Worm (Caenorhabditis elegans): ENCODE data around the gene F38A6.4.

DNA sequence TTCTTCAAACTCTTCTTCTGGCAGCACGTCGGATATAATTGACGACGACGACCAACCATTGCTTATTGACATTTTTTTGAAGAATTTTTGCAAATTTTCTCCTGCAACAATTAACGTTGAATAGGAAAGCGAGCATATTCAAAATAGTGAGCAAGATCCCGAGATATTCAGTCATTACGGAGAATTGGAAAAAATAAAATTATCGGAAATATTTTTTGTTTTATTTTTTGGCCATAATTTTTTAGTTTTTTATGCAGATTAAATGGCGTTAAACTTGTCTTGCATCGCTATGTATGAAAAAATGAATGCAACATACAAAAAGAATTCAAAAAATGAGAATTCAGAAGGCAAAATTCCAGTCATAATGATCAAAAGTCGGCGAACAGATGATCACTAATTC, 5.1 kb downstream of the F38A6.4 start, which contains the start of gene elp-1:
- TF ChIP-seq mxl-2 (GFP tag; conservative IDR thresholded peaks at IDR 0.05) (no peak), egl-27 (tag; optimal IDR thresholded peaks at IDR 0.05) (no peak), nhr-28 (tag; optimal IDR thresholded peaks at IDR 0.05) (no peak), skn-1 (tag; optimal IDR thresholded peaks at IDR 0.05) (no peak), lir-3 (tag; optimal IDR thresholded peaks at IDR 0.05) (no peak), hmg-1.1 (GFP tag; IDR thresholded peaks at IDR 0.05) (no peak), R02D3.7 (tag; optimal IDR thresholded peaks at IDR 0.05) (no peak), zag-1 (tag; optimal IDR thresholded peaks at IDR 0.05) (no peak), lim-7 (GFP tag; IDR thresholded peaks at IDR 0.05) (no peak)
